Fruit fly (Drosophila melanogaster): Measurements from ENCODE around the gene ND-ACP.
A peak's percentile ranks its signal among the peaks of the same experiment; 100 is the strongest.

The ND-ACP gene

dm6 chr3L:1376014-1376745 lies 46.4 kb downstream of the ND-ACP start (continued):
- TF ChIP-seq CG15011 (GFP tag; optimal IDR thresholded peaks at IDR 0.05): no peak
- TF ChIP-seq CG8388 (GFP tag; optimal IDR thresholded peaks at IDR 0.05): peak; percentile 57
- TF ChIP-seq CG17359 (tag; optimal IDR thresholded peaks at IDR 0.05): peak; percentile 62
- TF ChIP-seq cato (GFP tag; optimal IDR thresholded peaks at IDR 0.05; ENCODE audit: borderline replicate concordance): no peak
- TF ChIP-seq ind (GFP tag; optimal IDR thresholded peaks at IDR 0.05): peak; percentile 23
- peak; percentile 23 for TF ChIP-seq CG10462 (GFP tag; optimal IDR thresholded peaks at IDR 0.05)
- TF ChIP-seq CG6254 (GFP tag; optimal IDR thresholded peaks at IDR 0.05): peak; percentile 22
- TF ChIP-seq CG14667 (GFP tag; IDR thresholded peaks at IDR 0.05): peak; percentile 37; the same call in 1 of the 2 replicates
- TF ChIP-seq usp (GFP tag; optimal IDR thresholded peaks at IDR 0.05): no peak
- peak; percentile 57 for TF ChIP-seq Xbp1 (GFP tag; optimal IDR thresholded peaks at IDR 0.05)
- TF ChIP-seq CG1233 (GFP tag; optimal IDR thresholded peaks at IDR 0.05): no peak
- peak; percentile 64; the same call in 1 of the 3 replicates for TF ChIP-seq Mrtf (GFP tag; IDR thresholded peaks at IDR 0.05)
- TF ChIP-seq wor (GFP tag; IDR thresholded peaks at IDR 0.05): no peak
- no peak for TF ChIP-seq mam (GFP tag; optimal IDR thresholded peaks at IDR 0.05)
- peak; percentile 14 for TF ChIP-seq D19A (tag; optimal IDR thresholded peaks at IDR 0.05)
- TF ChIP-seq Ravus (GFP tag; IDR thresholded peaks at IDR 0.05): no peak
- 0 out of 3 replicates have a peak, but pooled peaks have one; percentile 52 for TF ChIP-seq HLH4C (GFP tag; IDR thresholded peaks at IDR 0.05; ENCODE audit: partially characterized antibody)
- no peak for TF ChIP-seq kni (GFP tag; optimal IDR thresholded peaks at IDR 0.05)
- no peak for TF ChIP-seq vfl (GFP tag; optimal IDR thresholded peaks at IDR 0.05)
- TF ChIP-seq kah (GFP tag; optimal IDR thresholded peaks at IDR 0.05): no peak
- TF ChIP-seq CG4730 (GFP tag; IDR thresholded peaks at IDR 0.05): 0 out of 2 replicates have a peak, but pooled peaks have one; percentile 5
- peak; percentile 26 for TF ChIP-seq salm (tag; optimal IDR thresholded peaks at IDR 0.05)
- no peak for TF ChIP-seq crol (GFP tag; IDR thresholded peaks at IDR 0.05)
- no peak for TF ChIP-seq Lpt (GFP tag; optimal IDR thresholded peaks at IDR 0.05)
- TF ChIP-seq CG12236 (GFP tag; optimal IDR thresholded peaks at IDR 0.05): no peak
- no peak for TF ChIP-seq stwl (tag; optimal IDR thresholded peaks at IDR 0.05)
- TF ChIP-seq CG17385 (GFP tag; optimal IDR thresholded peaks at IDR 0.05): peak; percentile 49
- TF ChIP-seq CG9437 (GFP tag; optimal IDR thresholded peaks at IDR 0.05): peak; percentile 29
- TF ChIP-seq Ssrp (tag; optimal IDR thresholded peaks at IDR 0.05): peak; percentile 31
- TF ChIP-seq Dll (GFP tag; IDR thresholded peaks at IDR 0.05; ENCODE audit: partially characterized antibody): peak; percentile 88
- TF ChIP-seq CG2875 (GFP tag; optimal IDR thresholded peaks at IDR 0.05): peak; percentile 47
- TF ChIP-seq az2 (GFP tag; optimal IDR thresholded peaks at IDR 0.05): peak; percentile 33
- TF ChIP-seq unpg (GFP tag; optimal IDR thresholded peaks at IDR 0.05): peak; percentile 66
- TF ChIP-seq CG4424 (GFP tag; optimal IDR thresholded peaks at IDR 0.05): peak; percentile 31
- TF ChIP-seq nerfin-1 (tag; optimal IDR thresholded peaks at IDR 0.05): no peak
- TF ChIP-seq HLH54F (GFP tag; optimal IDR thresholded peaks at IDR 0.05): no peak
- no peak for TF ChIP-seq wek (GFP tag; optimal IDR thresholded peaks at IDR 0.05)
- TF ChIP-seq unc-4 (GFP tag; IDR thresholded peaks at IDR 0.05; ENCODE audit: partially characterized antibody): peak; percentile 61
- peak; percentile 61 for TF ChIP-seq Scr (GFP tag; IDR thresholded peaks at IDR 0.05; ENCODE audit: partially characterized antibody)
- peak; percentile 43; the same call in 1 of the 2 replicates for TF ChIP-seq ssp (GFP tag; IDR thresholded peaks at IDR 0.05)
- no peak for TF ChIP-seq CG11247 (GFP tag; IDR thresholded peaks at IDR 0.05)
- no peak for TF ChIP-seq ase (GFP tag; IDR thresholded peaks at IDR 0.05)
- TF ChIP-seq z (GFP tag; IDR thresholded peaks at IDR 0.05): 0 out of 3 replicates have a peak, but pooled peaks have one; percentile 21
- TF ChIP-seq CG7786 (GFP tag; optimal IDR thresholded peaks at IDR 0.05): no peak
- no peak for TF ChIP-seq CG17612 (GFP tag; IDR thresholded peaks at IDR 0.05)
- no peak for TF ChIP-seq abd-A (tag; optimal IDR thresholded peaks at IDR 0.05)
- TF ChIP-seq ab (GFP tag; optimal IDR thresholded peaks at IDR 0.05): no peak
- no peak for TF ChIP-seq CG30020 (tag; optimal IDR thresholded peaks at IDR 0.05)
- no peak for TF ChIP-seq Lim3 (GFP tag; IDR thresholded peaks at IDR 0.05)
